Fruit fly (Drosophila melanogaster) whole organism, embryonic: Measurements from ENCODE around the gene CG7276.

Experiments
- Awh ChIP-seq: fragments of 200-800 bp; sonication (Bioruptor generic); IDR thresholded peaks from 2 replicates; pipeline ENCODE4, ENCODE4 v1.3.6; 2022; ENCODE audit warnings: missing biosample characterization, missing genetic modification characterization
- B-H2 ChIP-seq: fragments of 200-800 bp; sonication (Bioruptor generic); optimal IDR thresholded peaks from 2 replicates; lab custom pipeline; 2018; ENCODE audit warnings: missing biosample characterization, mild to moderate bottlenecking, missing genetic modification characterization
- CG10543 ChIP-seq: fragments of 200-800 bp; sonication (Bioruptor generic); optimal IDR thresholded peaks from 3 replicates; lab custom pipeline; 2017; ENCODE audit warnings: missing biosample characterization, mild to moderate bottlenecking, missing genetic modification characterization, moderate library complexity
- CG10959 ChIP-seq: fragments of 200-800 bp; sonication (Bioruptor generic); IDR thresholded peaks from 2 replicates; pipeline ENCODE4 v1.3.6; 2022; ENCODE audit warnings: missing biosample characterization, missing genetic modification characterization
- CG13775 ChIP-seq: fragments of 200-800 bp; sonication (Bioruptor generic); optimal IDR thresholded peaks from 3 replicates; lab custom pipeline; 2017; ENCODE audit warnings: missing biosample characterization, mild to moderate bottlenecking, missing genetic modification characterization
- CG14860 ChIP-seq: fragments of 200-800 bp; sonication (Bioruptor generic); IDR thresholded peaks from 3 replicates; pipeline ENCODE4 v1.3.6; 2022; ENCODE audit warnings: missing biosample characterization, missing genetic modification characterization; ENCODE audit not compliant: partially characterized antibody
- CG1529 ChIP-seq: fragments of 200-800 bp; sonication (Bioruptor generic); optimal IDR thresholded peaks from 3 replicates; lab custom pipeline; 2018; ENCODE audit warnings: missing biosample characterization, missing genetic modification characterization
- CG17385 ChIP-seq: fragments of 200-800 bp; sonication (Bioruptor generic); optimal IDR thresholded peaks from 3 replicates; lab custom pipeline; 2018; ENCODE audit warnings: missing biosample characterization, mild to moderate bottlenecking, missing genetic modification characterization
- CG1832 ChIP-seq: fragments of 200-800 bp; sonication (Bioruptor generic); optimal IDR thresholded peaks from 2 replicates; lab custom pipeline; 2017; ENCODE audit warnings: missing biosample characterization, mild to moderate bottlenecking, missing genetic modification characterization, inconsistent platforms
- CG2199 ChIP-seq: fragments of 200-800 bp; sonication (Bioruptor generic); IDR thresholded peaks from 3 replicates; pipeline ENCODE4 v1.3.6; 2022; ENCODE audit warnings: missing biosample characterization, missing genetic modification characterization
- CG30403 ChIP-seq: fragments of 200-800 bp; sonication (Bioruptor generic); optimal IDR thresholded peaks from 3 replicates; lab custom pipeline; 2016; ENCODE audit warnings: missing biosample characterization, missing genetic modification characterization
- CG4360 ChIP-seq: fragments of 200-800 bp; sonication (Bioruptor generic); IDR thresholded peaks from 2 replicates; pipeline ENCODE4 v1.3.6; 2022; ENCODE audit warnings: missing biosample characterization, missing genetic modification characterization
- CG5180 ChIP-seq: fragments of 200-800 bp; sonication (Bioruptor generic); optimal IDR thresholded peaks from 3 replicates; lab custom pipeline; 2017; ENCODE audit warnings: missing biosample characterization, missing genetic modification characterization, mild to moderate bottlenecking, moderate library complexity, missing genetic modification reagents
- CG6272 ChIP-seq: fragments of 200-800 bp; sonication (Bioruptor generic); IDR thresholded peaks from 2 replicates; pipeline ENCODE4 v1.3.6; 2022; ENCODE audit warnings: missing biosample characterization, missing genetic modification characterization
- CG6765 ChIP-seq: fragments of 200-800 bp; sonication (Bioruptor generic); optimal IDR thresholded peaks from 3 replicates; lab custom pipeline; 2017; ENCODE audit warnings: missing biosample characterization, mild to moderate bottlenecking, missing genetic modification characterization
- Camta ChIP-seq: fragments of 200-800 bp; sonication (Bioruptor generic); optimal IDR thresholded peaks from 2 replicates; lab custom pipeline; 2016; ENCODE audit warnings: missing biosample characterization, missing genetic modification characterization
- Dll ChIP-seq: fragments of 200-800 bp; sonication (Bioruptor generic); IDR thresholded peaks from 4 replicates; pipeline ENCODE4 v1.3.6; 2022; ENCODE audit warnings: missing biosample characterization, missing genetic modification characterization; ENCODE audit not compliant: partially characterized antibody
- Doc2 ChIP-seq: fragments of 200-800 bp; sonication (Bioruptor generic); IDR thresholded peaks from 2 replicates; pipeline ENCODE4 v1.3.6; 2022; ENCODE audit warnings: missing biosample characterization, missing genetic modification characterization
- Gsc ChIP-seq: fragments of 200-800 bp; sonication (Bioruptor generic); IDR thresholded peaks from 2 replicates; pipeline ENCODE4 v1.3.6; 2022; ENCODE audit warnings: missing biosample characterization, missing genetic modification characterization
- Gug ChIP-seq: fragments of 200-800 bp; sonication (Bioruptor generic); IDR thresholded peaks from 4 replicates; pipeline ENCODE4 v1.3.6; 2022; ENCODE audit warnings: missing biosample characterization, missing genetic modification characterization
- HLHmδ ChIP-seq: fragments of 200-800 bp; sonication (Bioruptor generic); optimal IDR thresholded peaks from 2 replicates; lab custom pipeline; 2018; ENCODE audit warnings: missing biosample characterization, mild to moderate bottlenecking, missing genetic modification characterization, moderate library complexity
- Hr39 ChIP-seq: fragments of >200 bp; optimal IDR thresholded peaks from 2 replicates; lab custom pipeline; 2017
- MESR4 ChIP-seq: fragments of 200-800 bp; sonication (Bioruptor generic); optimal IDR thresholded peaks from 2 replicates; lab custom pipeline; 2018; ENCODE audit warnings: missing biosample characterization, mild to moderate bottlenecking, missing genetic modification characterization, moderate library complexity
- MTF-1 ChIP-seq: fragments of 200-800 bp; sonication (Bioruptor generic); optimal IDR thresholded peaks from 2 replicates; lab custom pipeline; 2018; ENCODE audit warnings: missing biosample characterization, mild to moderate bottlenecking, missing genetic modification characterization, borderline replicate concordance
- Med ChIP-seq: fragments of 200-800 bp; sonication (Bioruptor generic); peaks from one replicate; lab custom pipeline; 2016; ENCODE audit warnings: missing biosample characterization, missing genetic modification characterization, mild to moderate bottlenecking, inconsistent platforms, moderate library complexity
- NFAT ChIP-seq: fragments of 200-800 bp; sonication (Bioruptor generic); IDR thresholded peaks from 2 replicates; pipeline ENCODE4 v1.3.6; 2022; ENCODE audit warnings: missing biosample characterization, missing genetic modification characterization
- Taf1 ChIP-seq: fragments of 200-800 bp; sonication (Bioruptor generic); IDR thresholded peaks from 2 replicates; pipeline ENCODE4 v1.3.6; 2022; ENCODE audit warnings: missing biosample characterization, missing genetic modification characterization
- Vsx1 ChIP-seq: fragments of 200-800 bp; sonication (Bioruptor generic); optimal IDR thresholded peaks from 2 replicates; lab custom pipeline; 2017; ENCODE audit warnings: missing biosample characterization, mild to moderate bottlenecking, missing genetic modification characterization, missing genetic modification reagents
- amos ChIP-seq: fragments of 200-800 bp; sonication (Bioruptor generic); IDR thresholded peaks from 2 replicates; pipeline ENCODE4 v1.3.6; 2022; ENCODE audit warnings: missing biosample characterization, missing genetic modification characterization; ENCODE audit not compliant: partially characterized antibody
- cg ChIP-seq: fragments of 200-800 bp; sonication (Bioruptor generic); optimal IDR thresholded peaks from 3 replicates; lab custom pipeline; 2019; ENCODE audit warnings: missing biosample characterization, mild to moderate bottlenecking, missing genetic modification characterization, moderate library complexity
- chinmo ChIP-seq: fragments of 200-800 bp; sonication (Bioruptor generic); IDR thresholded peaks from 4 replicates; pipeline ENCODE4 v1.3.6; 2022; ENCODE audit warnings: missing biosample characterization, missing genetic modification characterization; ENCODE audit not compliant: partially characterized antibody
- exex ChIP-seq: fragments of 200-800 bp; sonication (Bioruptor generic); optimal IDR thresholded peaks from 4 replicates; lab custom pipeline; 2018; ENCODE audit warnings: missing biosample characterization, mild to moderate bottlenecking, missing genetic modification characterization, moderate library complexity
- hth ChIP-seq: fragments of >200 bp; optimal IDR thresholded peaks from 2 replicates; lab custom pipeline; 2017; ENCODE audit warnings: inconsistent platforms
- lov ChIP-seq, 2 experiments: fragments of 200-800 bp in 1 of 2; fragments of >200 bp in 1 of 2; sonication (Bioruptor generic) in 1 of 2; IDR thresholded peaks in 1 of 2; optimal IDR thresholded peaks in 1 of 2; 2 replicates in 1 of 2; 3 replicates in 1 of 2; pipeline versions ENCODE4 v1.3.6 to Lab custom; 2017 to 2022; ENCODE audit warnings: missing biosample characterization in 1 of 2, missing genetic modification characterization in 1 of 2
- nau ChIP-seq: fragments of 200-800 bp; sonication (Bioruptor generic); optimal IDR thresholded peaks from 3 replicates; lab custom pipeline; 2017; ENCODE audit warnings: missing biosample characterization, mild to moderate bottlenecking, missing genetic modification characterization, missing genetic modification reagents
- nerfin-1 ChIP-seq: fragments of 200-800 bp; sonication (Bioruptor generic); optimal IDR thresholded peaks from 3 replicates; lab custom pipeline; 2019; ENCODE audit warnings: missing biosample characterization, mild to moderate bottlenecking, missing genetic modification characterization, moderate library complexity
- p53 ChIP-seq: fragments of 200-800 bp; sonication (Bioruptor generic); optimal IDR thresholded peaks from 2 replicates; lab custom pipeline; 2016; ENCODE audit warnings: missing biosample characterization, missing genetic modification characterization
- rib ChIP-seq: fragments of 200-800 bp; sonication (Bioruptor generic); IDR thresholded peaks from 2 replicates; pipeline ENCODE4 v1.3.6; 2022; ENCODE audit warnings: missing biosample characterization, missing genetic modification characterization
- sc ChIP-seq, 3 experiments: fragments of >200 bp in 2 of 3; fragments of 200-800 bp in 1 of 3; sonication (Bioruptor generic) in 1 of 3; optimal IDR thresholded peaks; 2 replicates in 2 of 3; 3 replicates in 1 of 3; lab custom pipeline; 2017; ENCODE audit warnings: mild to moderate bottlenecking in 1 of 3, missing biosample characterization in 1 of 3, missing genetic modification characterization in 1 of 3, missing genetic modification reagents in 1 of 3
- sd ChIP-seq: fragments of 200-800 bp; sonication (Bioruptor generic); optimal IDR thresholded peaks from 3 replicates; lab custom pipeline; 2018; ENCODE audit warnings: missing biosample characterization, mild to moderate bottlenecking, missing genetic modification characterization, moderate library complexity
- sens ChIP-seq: fragments of 200-800 bp; sonication (Bioruptor generic); peaks from one replicate; lab custom pipeline; 2016; ENCODE audit warnings: missing biosample characterization, missing genetic modification characterization
- vfl ChIP-seq: fragments of 200-800 bp; sonication (Bioruptor generic); optimal IDR thresholded peaks from 2 replicates; lab custom pipeline; 2016; ENCODE audit warnings: missing biosample characterization, missing genetic modification characterization

CG7276 gene

DNA sequence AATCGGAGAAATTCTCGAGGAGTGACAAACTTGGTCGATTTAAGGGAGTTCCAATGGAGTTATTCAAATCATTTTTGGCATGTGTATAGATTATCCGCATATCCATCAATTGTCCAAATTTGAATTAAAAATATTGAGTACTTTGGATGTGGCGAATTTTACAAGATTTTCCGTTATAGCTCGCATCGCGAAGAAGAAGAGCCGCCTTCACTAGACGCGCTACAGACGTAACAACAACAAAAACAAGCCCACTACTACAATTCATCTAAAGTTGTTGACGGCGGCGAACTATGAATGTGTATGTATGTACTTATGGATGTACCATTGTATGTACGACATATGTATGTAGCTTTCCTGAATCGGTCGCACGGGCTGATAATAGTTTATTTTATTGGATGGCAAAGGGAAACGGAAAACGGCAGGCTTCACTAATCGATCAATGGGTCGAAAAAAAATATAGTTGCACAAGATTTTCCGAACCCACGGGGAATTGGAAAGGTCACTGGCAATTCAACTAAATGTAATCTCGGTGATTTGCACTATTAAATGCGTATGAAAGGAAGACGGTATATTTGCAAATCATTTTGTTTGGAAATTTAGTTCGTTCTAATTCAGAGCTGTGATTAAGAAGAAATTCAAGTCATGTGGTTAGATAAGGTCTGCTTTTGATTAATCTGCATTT lies 17.0 kb downstream of the CG7276 start (continued):
- no peak for TF ChIP-seq lov (optimal IDR thresholded peaks at IDR 0.05; lab: Kevin White, UChicago)
- no peak for TF ChIP-seq lov (GFP tag; IDR thresholded peaks at IDR 0.05; lab: Robert Waterston, UW)
- 0 out of 3 replicates have a peak, but pooled peaks have one; percentile 33 for TF ChIP-seq CG2199 (GFP tag; lab: Robert Waterston, UW)
- peak; percentile 91 for TF ChIP-seq CG17385 (GFP tag; lab: Kevin White, UChicago)
- peak; percentile 28 for TF ChIP-seq Vsx1
- TF ChIP-seq Hr39 (lab: Kevin White, UChicago) = no peak
- no peak for TF ChIP-seq HLHmδ (GFP tag; lab: Kevin White, UChicago)
- TF ChIP-seq B-H2 (GFP tag; lab: Kevin White, UChicago) = peak; percentile 0
- TF ChIP-seq amos (GFP tag; lab: Robert Waterston, UW) = no peak
- no peak; the same call in 3 of the 4 replicates for TF ChIP-seq Dll (GFP tag; lab: Robert Waterston, UW)
- TF ChIP-seq Awh (GFP tag; lab: Robert Waterston, UW) = no peak
- no peak for TF ChIP-seq p53 (GFP tag; lab: Kevin White, UChicago)
- TF ChIP-seq CG13775 = no peak
- peak; percentile 4; the same call in 2 of the 4 replicates for TF ChIP-seq chinmo (GFP tag; lab: Robert Waterston, UW)
- no peak for TF ChIP-seq vfl (GFP tag; lab: Kevin White, UChicago)
- TF ChIP-seq nerfin-1 = no peak
- TF ChIP-seq Doc2 (GFP tag; lab: Robert Waterston, UW) = no peak
- no peak for TF ChIP-seq Camta (GFP tag; lab: Kevin White, UChicago)
- peak; percentile 17 for TF ChIP-seq sd (tag; lab: Kevin White, UChicago)
- TF ChIP-seq exex (tag; lab: Kevin White, UChicago) = peak; percentile 43
- peak; percentile 17 for TF ChIP-seq cg (GFP tag; lab: Kevin White, UChicago)
- peak; percentile 17 for TF ChIP-seq CG6765 (GFP tag; lab: Kevin White, UChicago)
- TF ChIP-seq Gsc (GFP tag; lab: Robert Waterston, UW) = no peak
- TF ChIP-seq Gug = no peak
- TF ChIP-seq CG30403 (GFP tag; lab: Kevin White, UChicago) = no peak
- peak; percentile 81 for TF ChIP-seq CG4360 (GFP tag; lab: Robert Waterston, UW)
- no peak for TF ChIP-seq CG5180
- TF ChIP-seq sc (optimal IDR thresholded peaks at IDR 0.05; lab: Kevin White, UChicago) = no peak
- TF ChIP-seq sc (GFP tag; optimal IDR thresholded peaks at IDR 0.05; lab: Kevin White, UChicago) = no peak
- no peak for TF ChIP-seq hth
- no peak for TF ChIP-seq CG14860
- TF ChIP-seq CG10959 (GFP tag; lab: Robert Waterston, UW) = no peak
- TF ChIP-seq nau (GFP tag; lab: Kevin White, UChicago) = no peak
- TF ChIP-seq CG10543 = peak; percentile 73
- no peak for TF ChIP-seq CG1832
- no peak for TF ChIP-seq MESR4 (GFP tag; lab: Kevin White, UChicago)
- no peak for TF ChIP-seq CG6272 (GFP tag; lab: Robert Waterston, UW)
- TF ChIP-seq NFAT = no peak
- no peak for TF ChIP-seq CG1529 (GFP tag; lab: Kevin White, UChicago)
- TF ChIP-seq MTF-1 (GFP tag; lab: Kevin White, UChicago) = no peak
- peak; percentile 37 for TF ChIP-seq sens
- TF ChIP-seq rib (GFP tag; lab: Robert Waterston, UW) = no peak
- no peak for TF ChIP-seq Taf1 (GFP tag; lab: Robert Waterston, UW)
- TF ChIP-seq Med (GFP tag; lab: Kevin White, UChicago) = peak; percentile 77
- TF ChIP-seq, all 482 proteins: peak for 20
